Fruit fly (Drosophila melanogaster): Measurements from ENCODE around the gene CG4998.

Gene CG4998

dm6 chr3L:16381184-16381797, 42.5 kb downstream of the CG4998 start, which contains the start of gene Agpat4 (continued):
- no peak for TF ChIP-seq CG4282 (GFP tag; optimal IDR thresholded peaks at IDR 0.05)
- no peak for TF ChIP-seq pita (GFP tag; optimal IDR thresholded peaks at IDR 0.05)
- no peak for TF ChIP-seq crc (GFP tag; optimal IDR thresholded peaks at IDR 0.05)
- TF ChIP-seq fd64A (GFP tag; optimal IDR thresholded peaks at IDR 0.05): no peak
- peak; percentile 85 for TF ChIP-seq cwo (GFP tag; optimal IDR thresholded peaks at IDR 0.05)
- TF ChIP-seq CG2875 (GFP tag; optimal IDR thresholded peaks at IDR 0.05): no peak
- no peak for TF ChIP-seq CG1602 (GFP tag; optimal IDR thresholded peaks at IDR 0.05)
- no peak for TF ChIP-seq lab (GFP tag; optimal IDR thresholded peaks at IDR 0.05)
- no peak for TF ChIP-seq lmd (GFP tag; IDR thresholded peaks at IDR 0.05)
- TF ChIP-seq TFAM (GFP tag; optimal IDR thresholded peaks at IDR 0.05): no peak
- TF ChIP-seq Hr78 (GFP tag; optimal IDR thresholded peaks at IDR 0.05): no peak
- TF ChIP-seq yki (optimal IDR thresholded peaks at IDR 0.05): no peak
- peak; percentile 82 for TF ChIP-seq Lhr (GFP tag; optimal IDR thresholded peaks at IDR 0.05)
- no peak for TF ChIP-seq Fer2 (tag; optimal IDR thresholded peaks at IDR 0.05)
- TF ChIP-seq CG12219 (GFP tag; optimal IDR thresholded peaks at IDR 0.05): no peak
- no peak for TF ChIP-seq toy (GFP tag; IDR thresholded peaks at IDR 0.05)
- TF ChIP-seq CG14667 (GFP tag; IDR thresholded peaks at IDR 0.05): no peak
- no peak; the same call in 1 of the 2 replicates for TF ChIP-seq ato (GFP tag; IDR thresholded peaks at IDR 0.05; ENCODE audit: partially characterized antibody)
- no peak for TF ChIP-seq Adf1 (GFP tag; IDR thresholded peaks at IDR 0.05)
- no peak for TF ChIP-seq Mad (GFP tag; optimal IDR thresholded peaks at IDR 0.05)
- TF ChIP-seq PHDP (tag; optimal IDR thresholded peaks at IDR 0.05): no peak
- no peak for TF ChIP-seq CG7372 (GFP tag; IDR thresholded peaks at IDR 0.05)
- peak; percentile 14 for TF ChIP-seq kni (GFP tag; optimal IDR thresholded peaks at IDR 0.05)
- TF ChIP-seq CG12744 (GFP tag; optimal IDR thresholded peaks at IDR 0.05): no peak
- TF ChIP-seq Fer3 (tag; optimal IDR thresholded peaks at IDR 0.05): no peak
- TF ChIP-seq Sry-δ (GFP tag; optimal IDR thresholded peaks at IDR 0.05): peak; percentile 40
- TF ChIP-seq eyg (GFP tag; optimal IDR thresholded peaks at IDR 0.05): no peak
- no peak for TF ChIP-seq hb (GFP tag; IDR thresholded peaks at IDR 0.05; ENCODE audit: partially characterized antibody)
- no peak for TF ChIP-seq CG13894 (tag; optimal IDR thresholded peaks at IDR 0.05)
- no peak for TF ChIP-seq vfl (GFP tag; optimal IDR thresholded peaks at IDR 0.05)
- no peak for TF ChIP-seq CG6683 (GFP tag; optimal IDR thresholded peaks at IDR 0.05)
- TF ChIP-seq da (GFP tag; optimal IDR thresholded peaks at IDR 0.05): no peak
- TF ChIP-seq Jarid2 (GFP tag; optimal IDR thresholded peaks at IDR 0.05): no peak
- no peak for TF ChIP-seq Spps (tag; optimal IDR thresholded peaks at IDR 0.05)
- no peak for TF ChIP-seq zen2 (GFP tag; IDR thresholded peaks at IDR 0.05; ENCODE audit: partially characterized antibody)
- no peak for TF ChIP-seq lbe (GFP tag; optimal IDR thresholded peaks at IDR 0.05)
- TF ChIP-seq cato (GFP tag; optimal IDR thresholded peaks at IDR 0.05; ENCODE audit: borderline replicate concordance): no peak
- TF ChIP-seq Deaf1 (tag; optimal IDR thresholded peaks at IDR 0.05): peak; percentile 67
- no peak for TF ChIP-seq ATbp (GFP tag; optimal IDR thresholded peaks at IDR 0.05)
- no peak for TF ChIP-seq CG18262 (tag; optimal IDR thresholded peaks at IDR 0.05)
- TF ChIP-seq CG7839 (tag; optimal IDR thresholded peaks at IDR 0.05): no peak
- peak; percentile 42 for TF ChIP-seq Dref (GFP tag; IDR thresholded peaks at IDR 0.05)
- TF ChIP-seq CTCF (GFP tag; optimal IDR thresholded peaks at IDR 0.05): peak; percentile 68
- no peak for TF ChIP-seq CG17328 (GFP tag; IDR thresholded peaks at IDR 0.05)
- no peak for TF ChIP-seq CG2678 (tag; optimal IDR thresholded peaks at IDR 0.05)
- TF ChIP-seq cad (GFP tag; optimal IDR thresholded peaks at IDR 0.05): no peak
- TF ChIP-seq emc (GFP tag; optimal IDR thresholded peaks at IDR 0.05): no peak
- no peak for TF ChIP-seq Hand (GFP tag; optimal IDR thresholded peaks at IDR 0.05)
- TF ChIP-seq CG8281 (tag; optimal IDR thresholded peaks at IDR 0.05): no peak
- TF ChIP-seq CG14441 (GFP tag; IDR thresholded peaks at IDR 0.05): no peak
- no peak for TF ChIP-seq psq (GFP tag; optimal IDR thresholded peaks at IDR 0.05)
